Fruit fly (Drosophila melanogaster) whole organism, prepupa: ENCODE data around the gene dmrt99B.

Source experiments
- CG16779 ChIP-seq: fragments of 200-800 bp; sonication (Bioruptor generic); optimal IDR thresholded peaks from 3 replicates; lab custom pipeline; 2017; ENCODE audit warnings: missing biosample characterization, mild to moderate bottlenecking, missing genetic modification characterization
- CG3032 ChIP-seq: fragments of 200-800 bp; optimal IDR thresholded peaks from 2 replicates; lab custom pipeline; 2019; ENCODE audit warnings: missing biosample characterization, mild to moderate bottlenecking, missing genetic modification characterization, moderate library complexity
- CG34406 ChIP-seq: fragments of 200-800 bp; sonication (Bioruptor generic); optimal IDR thresholded peaks from 3 replicates; lab custom pipeline; 2016; ENCODE audit warnings: missing biosample characterization, missing genetic modification characterization
- CG6854 ChIP-seq: fragments of 200-800 bp; sonication (Bioruptor generic); optimal IDR thresholded peaks from 2 replicates; lab custom pipeline; 2017; ENCODE audit warnings: missing biosample characterization, mild to moderate bottlenecking, missing genetic modification characterization
- Eip75B ChIP-seq: fragments of 200-800 bp; sonication (Bioruptor generic); optimal IDR thresholded peaks from 3 replicates; lab custom pipeline; 2016; ENCODE audit warnings: missing biosample characterization, missing genetic modification characterization
- Hr39 ChIP-seq: fragments of 200-800 bp; sonication (Bioruptor generic); optimal IDR thresholded peaks from 2 replicates; lab custom pipeline; 2016; ENCODE audit warnings: missing biosample characterization, missing genetic modification characterization
- Met ChIP-seq: fragments of 200-800 bp; sonication (Bioruptor generic); optimal IDR thresholded peaks from 3 replicates; lab custom pipeline; 2016; ENCODE audit warnings: missing biosample characterization, missing genetic modification characterization
- acj6 ChIP-seq: fragments of 200-800 bp; sonication (Bioruptor generic); optimal IDR thresholded peaks from 3 replicates; lab custom pipeline; 2016; ENCODE audit warnings: missing biosample characterization, missing genetic modification characterization
- dac ChIP-seq: fragments of 200-800 bp; sonication (Bioruptor generic); optimal IDR thresholded peaks from 2 replicates; lab custom pipeline; 2017; ENCODE audit warnings: missing biosample characterization, mild to moderate bottlenecking, missing genetic modification characterization
- fd59A ChIP-seq: fragments of 200-800 bp; sonication (Bioruptor generic); optimal IDR thresholded peaks from 2 replicates; lab custom pipeline; 2017; ENCODE audit warnings: missing biosample characterization, mild to moderate bottlenecking, missing genetic modification characterization, missing genetic modification reagents

DNA sequence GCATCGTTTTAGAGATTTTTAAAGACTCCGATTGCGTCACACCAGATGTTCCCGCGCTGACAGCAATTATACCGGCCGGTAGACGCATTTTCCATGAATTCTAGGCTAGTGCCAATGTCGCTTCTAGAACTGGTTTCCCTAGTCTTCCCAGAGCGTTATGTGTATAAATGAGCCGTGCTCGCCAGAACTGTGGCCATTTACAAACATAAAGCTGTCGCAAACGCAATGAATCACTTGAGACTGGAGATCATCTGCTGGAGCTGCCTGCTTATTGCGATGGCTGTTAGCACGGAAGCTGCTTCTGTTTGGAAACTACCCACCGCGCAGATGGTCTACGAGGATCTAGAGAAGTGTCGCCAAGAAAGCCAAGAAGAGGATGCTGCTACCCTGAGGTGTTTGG is 21.9 kb downstream of the dmrt99B start, which contains the start of gene Obp99d:
- TF ChIP-seq CG16779 (tag; lab: Kevin White, UChicago) (no peak), fd59A (GFP tag; lab: Kevin White, UChicago) (no peak), CG6854 (no peak), Hr39 (GFP tag; lab: Kevin White, UChicago) (no peak), CG3032 (tag; lab: Kevin White, UChicago) (no peak), CG34406 (no peak), Eip75B (GFP tag; lab: Kevin White, UChicago) (no peak), dac (GFP tag; lab: Kevin White, UChicago) (no peak), acj6 (GFP tag; lab: Kevin White, UChicago) (no peak), Met (no peak)
